Fruit fly (Drosophila melanogaster) S2 (cell line): Measurements from ENCODE around the gene bgm.

Experiments
- CG8478 ChIP-seq: fragments of >200 bp; optimal IDR thresholded peaks from 2 replicates; lab custom pipeline; 2018
- CTCF ChIP-seq, 2 experiments: fragments of >200 bp; optimal IDR thresholded peaks; 2 replicates each; lab custom pipeline; 2018

- TF ChIP-seq CG8478 (lab: Kevin White, UChicago) (no peak), CTCF (optimal IDR thresholded peaks at IDR 0.05; lab: Kevin White, UChicago) (no peak)
Measured at dm6 chr2L:14024051-14024745, 11.4 kb downstream of the bgm start.
